Worm (Caenorhabditis elegans) whole organism, young adult: Measurements from ENCODE around the gene str-174.

Experiments used
- B0261.1 ChIP-seq: sonication (generic microtip); optimal IDR thresholded peaks from 2 replicates; lab custom pipeline; 2016; ENCODE audit warnings: mild to moderate bottlenecking, missing genetic modification characterization, moderate library complexity, missing compliant biosample characterization
- C06A6.2 ChIP-seq: fragments of 200-800 bp; sonication (Bioruptor generic); conservative IDR thresholded peaks from 2 replicates; pipeline ENCODE4 v1.3.6; 2022; ENCODE audit warnings: missing genetic modification characterization, missing compliant biosample characterization
- F52B5.7 ChIP-seq: sonication (generic microtip); optimal IDR thresholded peaks from 2 replicates; lab custom pipeline; 2016; ENCODE audit warnings: mild to moderate bottlenecking, missing genetic modification characterization, missing compliant biosample characterization
- K11D2.4 ChIP-seq: fragments of 200-800 bp; sonication (Bioruptor generic); IDR thresholded peaks from 2 replicates; pipeline ENCODE4 v1.3.6; 2022; ENCODE audit warnings: missing genetic modification reagents, missing genetic modification characterization, missing compliant biosample characterization
- Y53F4B.3 ChIP-seq: fragments of 200-800 bp; sonication (Bioruptor generic); IDR thresholded peaks from 2 replicates; pipeline ENCODE4 v1.3.6; 2022; ENCODE audit warnings: missing genetic modification reagents, missing genetic modification characterization, missing compliant biosample characterization
- Y95B8A.8 ChIP-seq: fragments of 200-800 bp; sonication (Bioruptor generic); IDR thresholded peaks from 2 replicates; pipeline ENCODE4 v1.3.6; 2022; ENCODE audit warnings: missing genetic modification reagents, missing genetic modification characterization, missing compliant biosample characterization
- ama-1 ChIP-seq, 3 experiments: fragments of 150-350 bp in 1 of 3; sonication (generic microtip) in 2 of 3; optimal IDR thresholded peaks; 2 replicates each; lab custom pipeline; 2014 to 2018; ENCODE audit warnings: missing biosample characterization in 2 of 3, missing genetic modification characterization in 2 of 3, missing genetic modification reagents in 2 of 3
- aptf-2 ChIP-seq: fragments of 200-800 bp; sonication (Bioruptor generic); conservative IDR thresholded peaks from 2 replicates; pipeline ENCODE4 v1.3.6; 2022; ENCODE audit warnings: missing genetic modification reagents, missing genetic modification characterization, missing compliant biosample characterization
- attf-3 ChIP-seq: fragments of 200-800 bp; sonication (Bioruptor generic); conservative IDR thresholded peaks from 2 replicates; pipeline ENCODE4 v1.3.6; 2022; ENCODE audit warnings: missing genetic modification reagents, missing genetic modification characterization, missing compliant biosample characterization
- bed-1 ChIP-seq: fragments of 200-800 bp; sonication (Bioruptor generic); IDR thresholded peaks from 2 replicates; pipeline ENCODE4 v1.3.6; 2022; ENCODE audit warnings: missing genetic modification reagents, missing genetic modification characterization, missing compliant biosample characterization
- ceh-27 ChIP-seq: fragments of 200-800 bp; sonication (Bioruptor generic); optimal IDR thresholded peaks from 2 replicates; lab custom pipeline; 2018; ENCODE audit warnings: mild to moderate bottlenecking, missing genetic modification characterization, moderate library complexity, missing compliant biosample characterization
- chd-7 ChIP-seq: sonication (generic microtip); optimal IDR thresholded peaks from 2 replicates; lab custom pipeline; 2016; ENCODE audit warnings: mild to moderate bottlenecking, missing genetic modification characterization, moderate library complexity, missing compliant biosample characterization
- die-1 ChIP-seq: sonication (generic microtip); optimal IDR thresholded peaks from 2 replicates; lab custom pipeline; 2016; ENCODE audit warnings: missing genotype, mild to moderate bottlenecking, missing genetic modification characterization, missing compliant biosample characterization
- efl-1 ChIP-seq: fragments of 150-350 bp; optimal IDR thresholded peaks from 2 replicates; lab custom pipeline; 2014; ENCODE audit warnings: missing biosample characterization, missing genetic modification reagents, missing genetic modification characterization
- egl-18 ChIP-seq: fragments of 200-800 bp; sonication (Bioruptor generic); IDR thresholded peaks from 2 replicates; pipeline ENCODE4 v1.3.6; 2022; ENCODE audit warnings: missing genetic modification reagents, missing genetic modification characterization, missing compliant biosample characterization
- egl-44 ChIP-seq: fragments of 200-800 bp; sonication (Bioruptor generic); IDR thresholded peaks from 2 replicates; pipeline ENCODE4 v1.3.6; 2022; ENCODE audit warnings: missing genetic modification reagents, missing genetic modification characterization, missing compliant biosample characterization
- ekl-4 ChIP-seq: fragments of 200-800 bp; sonication (Bioruptor generic); IDR thresholded peaks from 2 replicates; pipeline ENCODE4 v1.3.6; 2022; ENCODE audit warnings: missing genetic modification reagents, missing genetic modification characterization, missing compliant biosample characterization
- ets-4 ChIP-seq: fragments of 200-800 bp; sonication (Bioruptor generic); optimal IDR thresholded peaks from 2 replicates; lab custom pipeline; 2018; ENCODE audit warnings: mild to moderate bottlenecking, missing genetic modification characterization, missing compliant biosample characterization
- gei-17 ChIP-seq: fragments of 200-800 bp; sonication (Bioruptor generic); optimal IDR thresholded peaks from 2 replicates; lab custom pipeline; 2018; ENCODE audit warnings: mild to moderate bottlenecking, missing genetic modification characterization, missing compliant biosample characterization
- him-1 ChIP-seq: sonication (generic microtip); optimal IDR thresholded peaks from 2 replicates; lab custom pipeline; 2016; ENCODE audit warnings: missing genotype, missing genetic modification reagents, missing genetic modification characterization, missing compliant biosample characterization
- hlh-12 ChIP-seq: sonication (generic microtip); optimal IDR thresholded peaks from 2 replicates; lab custom pipeline; 2016; ENCODE audit warnings: missing genetic modification characterization, missing compliant biosample characterization
- hsf-1 ChIP-seq: fragments of 200-800 bp; sonication (Bioruptor generic); IDR thresholded peaks from 2 replicates; pipeline ENCODE4 v1.3.6; 2022; ENCODE audit warnings: missing genetic modification reagents, missing genetic modification characterization, missing compliant biosample characterization
- let-526 ChIP-seq: fragments of 200-800 bp; sonication (Bioruptor generic); IDR thresholded peaks from 2 replicates; pipeline ENCODE4 v1.3.6; 2022; ENCODE audit warnings: missing genetic modification reagents, missing genetic modification characterization, missing compliant biosample characterization
- let-607 ChIP-seq, 2 experiments: fragments of 200-800 bp in 1 of 2; sonication (Bioruptor generic) in 1 of 2; sonication (generic microtip) in 1 of 2; optimal IDR thresholded peaks; 2 replicates each; lab custom pipeline; 2016 to 2018; ENCODE audit warnings: mild to moderate bottlenecking in 2 of 2, missing compliant biosample characterization in 2 of 2, missing genetic modification characterization in 2 of 2, moderate library complexity in 2 of 2, missing genotype in 1 of 2
- lin-26 ChIP-seq: fragments of 200-800 bp; sonication (Bioruptor generic); IDR thresholded peaks from 2 replicates; pipeline ENCODE4 v1.3.6; 2022; ENCODE audit warnings: missing genetic modification reagents, missing genetic modification characterization, missing compliant biosample characterization
- lin-54 ChIP-seq: fragments of 200-800 bp; sonication (Bioruptor generic); optimal IDR thresholded peaks from 2 replicates; lab custom pipeline; 2018; ENCODE audit warnings: mild to moderate bottlenecking, missing genetic modification characterization, missing compliant biosample characterization
- madf-6 ChIP-seq: fragments of 200-800 bp; sonication (Bioruptor generic); IDR thresholded peaks from 2 replicates; pipeline ENCODE4 v1.3.6; 2022; ENCODE audit warnings: missing genetic modification reagents, missing genetic modification characterization, missing compliant biosample characterization
- madf-8 ChIP-seq: fragments of 200-800 bp; sonication (Bioruptor generic); conservative IDR thresholded peaks from 2 replicates; pipeline ENCODE4 v1.3.6; 2022; ENCODE audit warnings: missing genetic modification reagents, missing genetic modification characterization, missing compliant biosample characterization
- mcd-1 ChIP-seq: fragments of 200-800 bp; sonication (Bioruptor generic); IDR thresholded peaks from 2 replicates; pipeline ENCODE4 v1.3.6; 2022; ENCODE audit warnings: missing genetic modification reagents, missing genetic modification characterization, missing compliant biosample characterization
- mes-4 ChIP-seq: sonication (generic microtip); optimal IDR thresholded peaks from 2 replicates; lab custom pipeline; 2016; ENCODE audit warnings: missing genotype, missing genetic modification characterization, missing compliant biosample characterization
- nfya-2 ChIP-seq: fragments of 200-800 bp; sonication (Bioruptor generic); IDR thresholded peaks from 2 replicates; pipeline ENCODE4 v1.3.6; 2022; ENCODE audit warnings: missing genetic modification reagents, missing genetic modification characterization, missing compliant biosample characterization
- nhr-179 ChIP-seq: sonication (generic microtip); optimal IDR thresholded peaks from 2 replicates; lab custom pipeline; 2016; ENCODE audit warnings: mild to moderate bottlenecking, missing genetic modification characterization, missing compliant biosample characterization
- nhr-27 ChIP-seq: fragments of 200-800 bp; sonication (Bioruptor generic); optimal IDR thresholded peaks from 2 replicates; lab custom pipeline; 2018; ENCODE audit warnings: mild to moderate bottlenecking, missing genetic modification characterization, moderate library complexity, missing compliant biosample characterization
- pha-4 ChIP-seq: fragments of 150-350 bp; sonication (generic microtip); optimal IDR thresholded peaks from 2 replicates; lab custom pipeline; 2014; ENCODE audit warnings: missing biosample characterization, missing genetic modification reagents, missing genetic modification characterization
- rcor-1 ChIP-seq: fragments of 200-800 bp; sonication (Bioruptor generic); IDR thresholded peaks from 2 replicates; pipeline ENCODE4 v1.3.6; 2022; ENCODE audit warnings: missing genetic modification reagents, missing genetic modification characterization, missing compliant biosample characterization
- sdz-38 ChIP-seq: sonication (generic microtip); optimal IDR thresholded peaks from 2 replicates; lab custom pipeline; 2016; ENCODE audit warnings: missing genotype, missing genetic modification characterization, missing compliant biosample characterization
- sea-2 ChIP-seq: fragments of 200-800 bp; sonication (Bioruptor generic); IDR thresholded peaks from 2 replicates; pipeline ENCODE4 v1.3.6; 2022; ENCODE audit warnings: missing genetic modification characterization, missing compliant biosample characterization
- snpc-1.1 ChIP-seq: sonication (generic microtip); optimal IDR thresholded peaks from 2 replicates; lab custom pipeline; 2017; ENCODE audit warnings: missing genetic modification characterization, mild to moderate bottlenecking, missing compliant biosample characterization, antibody characterized with exemption, moderate library complexity, missing genotype, missing genetic modification reagents; ENCODE audit not compliant: insufficient read depth
- snpc-1.3 ChIP-seq: sonication (generic microtip); optimal IDR thresholded peaks from 2 replicates; lab custom pipeline; 2017; ENCODE audit warnings: missing genetic modification characterization, mild to moderate bottlenecking, missing compliant biosample characterization, antibody characterized with exemption, moderate library complexity, missing genotype, missing genetic modification reagents; ENCODE audit not compliant: insufficient read depth
- snpc-3.4 ChIP-seq: sonication (generic microtip); optimal IDR thresholded peaks from 2 replicates; lab custom pipeline; 2017; ENCODE audit warnings: missing genetic modification characterization, mild to moderate bottlenecking, missing compliant biosample characterization, antibody characterized with exemption, moderate library complexity, missing genotype, missing genetic modification reagents
- snpc-4 ChIP-seq, 5 experiments: fragments of 150-350 bp in 1 of 5; sonication (generic microtip) in 4 of 5; optimal IDR thresholded peaks; 2 replicates each; lab custom pipeline; 2014 to 2018; ENCODE audit warnings: missing genetic modification characterization in 5 of 5, missing biosample characterization in 3 of 5, antibody characterized with exemption in 2 of 5, mild to moderate bottlenecking in 2 of 5, missing compliant biosample characterization in 2 of 5, missing genotype in 2 of 5, moderate library complexity in 2 of 5, missing genetic modification reagents in 1 of 5
- tbp1 ChIP-seq: fragments of 200-800 bp; sonication (Bioruptor generic); optimal IDR thresholded peaks from 2 replicates; lab custom pipeline; 2018; ENCODE audit warnings: mild to moderate bottlenecking, missing genetic modification characterization, missing compliant biosample characterization
- ztf-18 ChIP-seq: sonication (generic microtip); optimal IDR thresholded peaks from 2 replicates; lab custom pipeline; 2016; ENCODE audit warnings: missing genotype, mild to moderate bottlenecking, missing genetic modification characterization, missing compliant biosample characterization
- ztf-22 ChIP-seq: fragments of 200-800 bp; sonication (Bioruptor generic); optimal IDR thresholded peaks from 2 replicates; lab custom pipeline; 2018; ENCODE audit warnings: mild to moderate bottlenecking, missing genetic modification characterization, moderate library complexity, missing compliant biosample characterization
- ztf-25 ChIP-seq: fragments of 200-800 bp; sonication (Bioruptor generic); IDR thresholded peaks from 2 replicates; pipeline ENCODE4 v1.3.6; 2022; ENCODE audit warnings: missing genetic modification reagents, missing genetic modification characterization, missing compliant biosample characterization
- ztf-26 ChIP-seq: sonication (generic microtip); optimal IDR thresholded peaks from 2 replicates; lab custom pipeline; 2017; ENCODE audit warnings: missing genetic modification characterization, missing compliant biosample characterization
- ztf-28 ChIP-seq: fragments of 200-800 bp; sonication (Bioruptor generic); IDR thresholded peaks from 2 replicates; pipeline ENCODE4 v1.3.6; 2022; ENCODE audit warnings: missing genetic modification reagents, missing genetic modification characterization, missing compliant biosample characterization
- ztf-3 ChIP-seq: fragments of 200-800 bp; sonication (Bioruptor generic); optimal IDR thresholded peaks from 2 replicates; lab custom pipeline; 2018; ENCODE audit warnings: mild to moderate bottlenecking, missing genetic modification characterization, missing compliant biosample characterization

The str-174 gene

DNA sequence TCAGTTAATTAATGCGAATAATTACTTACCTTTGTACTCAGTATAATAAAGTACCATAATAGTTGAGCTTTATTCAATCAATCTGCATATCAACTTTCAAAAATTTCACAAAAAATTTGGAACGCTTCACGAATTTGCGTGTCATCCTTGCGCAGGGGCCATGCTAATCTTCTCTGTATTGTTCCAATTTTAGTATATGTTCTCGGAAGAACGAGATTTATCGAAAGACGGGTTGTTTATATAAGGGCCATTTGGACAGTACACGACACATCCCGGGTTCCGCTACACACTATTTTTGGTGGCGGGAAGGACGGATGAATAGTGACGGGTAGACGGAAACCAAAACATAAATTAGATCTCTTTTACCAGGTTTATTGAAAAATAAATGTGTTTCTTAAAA, 10.0 kb downstream of the str-174 start:
- TF ChIP-seq ceh-27 (GFP tag; lab: Kevin White, UChicago) (no peak), snpc-4 (GFP tag; optimal IDR thresholded peaks at IDR 0.05; lab: Kevin White, UChicago) (peak; percentile 70), snpc-4 (tag; optimal IDR thresholded peaks at IDR 0.05; lab: Kevin White, UChicago) (peak; percentile 77 to 92 (median 86)), C06A6.2 (GFP tag; lab: Robert Waterston, UW) (no peak), ztf-28 (GFP tag; lab: Robert Waterston, UW) (no peak), let-607 (tag; optimal IDR thresholded peaks at IDR 0.05; lab: Kevin White, UChicago) (no peak), ztf-26 (no peak), ztf-22 (GFP tag; lab: Kevin White, UChicago) (no peak), pha-4 (no peak), chd-7 (tag; lab: Kevin White, UChicago) (no peak), K11D2.4 (no peak), ekl-4 (GFP tag; lab: Robert Waterston, UW) (peak; percentile 21; the same call in 1 of the 2 replicates), ama-1 (optimal IDR thresholded peaks at IDR 0.05; lab: Kevin White, UChicago) (no peak), ama-1 (GFP tag; optimal IDR thresholded peaks at IDR 0.05; lab: Kevin White, UChicago) (no peak), tbp1 (GFP tag; lab: Kevin White, UChicago) (peak; percentile 80), Y95B8A.8 (GFP tag; lab: Robert Waterston, UW) (no peak), ztf-3 (GFP tag; lab: Kevin White, UChicago) (no peak), snpc-1.3 (tag; lab: Kevin White, UChicago) (no peak), egl-18 (GFP tag; lab: Robert Waterston, UW) (no peak), hsf-1 (0 out of 2 replicates have a peak, but pooled peaks have one; percentile 34), nfya-2 (no peak), die-1 (tag; lab: Kevin White, UChicago) (peak; percentile 33), ztf-25 (0 out of 2 replicates have a peak, but pooled peaks have one; percentile 67), gei-17 (GFP tag; lab: Kevin White, UChicago) (no peak), attf-3 (no peak), efl-1 (GFP tag; lab: Kevin White, UChicago) (no peak), aptf-2 (GFP tag; lab: Robert Waterston, UW) (no peak), F52B5.7 (tag; lab: Kevin White, UChicago) (no peak), B0261.1 (peak; percentile 48), madf-6 (no peak), egl-44 (GFP tag; lab: Robert Waterston, UW) (no peak), snpc-1.1 (tag; lab: Kevin White, UChicago) (peak; percentile 88), mes-4 (tag; lab: Kevin White, UChicago) (no peak), rcor-1 (no peak), Y53F4B.3 (GFP tag; lab: Robert Waterston, UW) (no peak), madf-8 (GFP tag; lab: Robert Waterston, UW) (no peak), sea-2 (GFP tag; lab: Robert Waterston, UW) (no peak), ztf-18 (no peak), him-1 (tag; lab: Kevin White, UChicago) (peak; percentile 31), nhr-179 (no peak), snpc-3.4 (tag; lab: Kevin White, UChicago) (peak; percentile 46), lin-26 (GFP tag; lab: Robert Waterston, UW) (no peak; the same call in 1 of the 2 replicates), mcd-1 (GFP tag; lab: Robert Waterston, UW) (no peak), let-526 (GFP tag; lab: Robert Waterston, UW) (no peak), nhr-27 (tag; lab: Kevin White, UChicago) (no peak), ets-4 (GFP tag; lab: Kevin White, UChicago) (no peak), hlh-12 (tag; lab: Kevin White, UChicago) (no peak), bed-1 (GFP tag; lab: Robert Waterston, UW) (no peak), lin-54 (no peak), sdz-38 (no peak)
